Worm (Caenorhabditis elegans) whole organism, L4 larva: Measurements from ENCODE around the gene F02D8.1.

ENCODE experiments used
- D1046.2 ChIP-seq: fragments of 200-800 bp; sonication (Bioruptor generic); IDR thresholded peaks from 2 replicates; pipeline ENCODE4 v1.3.6; 2022; ENCODE audit warnings: missing genetic modification characterization, missing compliant biosample characterization
- F26F4.8 ChIP-seq: fragments of 200-800 bp; sonication (Bioruptor generic); conservative IDR thresholded peaks from 2 replicates; pipeline ENCODE4 v1.3.6; 2022; ENCODE audit warnings: missing genetic modification characterization, missing compliant biosample characterization
- R02D3.7 ChIP-seq: fragments of 150-350 bp; sonication (generic microtip); optimal IDR thresholded peaks from 3 replicates; lab custom pipeline; 2014; ENCODE audit warnings: missing biosample characterization, missing genetic modification characterization
- T20F7.1 ChIP-seq: fragments of 200-800 bp; sonication (Bioruptor generic); optimal IDR thresholded peaks from 2 replicates; lab custom pipeline; 2018; ENCODE audit warnings: mild to moderate bottlenecking, missing genetic modification characterization, missing compliant biosample characterization
- Y5F2A.4 ChIP-seq: fragments of 200-800 bp; sonication (Bioruptor generic); optimal IDR thresholded peaks from 2 replicates; lab custom pipeline; 2018; ENCODE audit warnings: mild to moderate bottlenecking, missing genetic modification characterization, missing compliant biosample characterization
- ZK337.2 ChIP-seq: fragments of 200-800 bp; sonication (Bioruptor generic); IDR thresholded peaks from 2 replicates; pipeline ENCODE4 v1.3.6; 2022; ENCODE audit warnings: missing genetic modification reagents, missing genetic modification characterization, missing compliant biosample characterization
- ZK546.5 ChIP-seq, 2 experiments: sonication (generic microtip); optimal IDR thresholded peaks; 2 replicates each; lab custom pipeline; 2017; ENCODE audit warnings: missing biosample characterization in 2 of 2, missing genetic modification characterization in 2 of 2
- ceh-32 ChIP-seq: sonication (generic microtip); optimal IDR thresholded peaks from 2 replicates; lab custom pipeline; 2016; ENCODE audit warnings: mild to moderate bottlenecking, missing genetic modification characterization, missing compliant biosample characterization; ENCODE audit not compliant: poor library complexity
- ceh-82 ChIP-seq: sonication (generic microtip); optimal IDR thresholded peaks from 2 replicates; lab custom pipeline; 2017; ENCODE audit warnings: missing biosample characterization, missing genetic modification characterization
- daf-12 ChIP-seq: fragments of 150-350 bp; optimal IDR thresholded peaks from 2 replicates; lab custom pipeline; 2014; ENCODE audit warnings: missing biosample characterization, missing genetic modification reagents, missing genetic modification characterization
- dve-1 ChIP-seq: sonication (generic microtip); optimal IDR thresholded peaks from 2 replicates; lab custom pipeline; 2017; ENCODE audit warnings: antibody characterized with exemption, mild to moderate bottlenecking, missing genetic modification characterization, missing compliant biosample characterization; ENCODE audit not compliant: insufficient read depth
- fos-1 ChIP-seq: fragments of 150-350 bp; optimal IDR thresholded peaks from 2 replicates; lab custom pipeline; 2014; ENCODE audit warnings: missing biosample characterization, missing genetic modification characterization
- gei-8 ChIP-seq: fragments of 200-800 bp; sonication (Bioruptor generic); optimal IDR thresholded peaks from 2 replicates; lab custom pipeline; 2018; ENCODE audit warnings: mild to moderate bottlenecking, missing genetic modification characterization, missing compliant biosample characterization
- hif-1 ChIP-seq, 2 experiments: sonication (generic microtip); optimal IDR thresholded peaks; 2 replicates each; lab custom pipeline; 2016 to 2017; ENCODE audit warnings: missing compliant biosample characterization in 2 of 2, missing genetic modification characterization in 2 of 2, missing genetic modification reagents in 2 of 2, missing genotype in 2 of 2, mild to moderate bottlenecking in 1 of 2
- hmg-1.1 ChIP-seq: fragments of 200-800 bp; sonication (Bioruptor generic); IDR thresholded peaks from 2 replicates; pipeline ENCODE4 v1.3.6; 2022; ENCODE audit warnings: missing genetic modification reagents, missing genetic modification characterization, missing compliant biosample characterization
- jun-1 ChIP-seq: fragments of 150-350 bp; optimal IDR thresholded peaks from 2 replicates; lab custom pipeline; 2014; ENCODE audit warnings: missing biosample characterization, missing genetic modification reagents, missing genetic modification characterization
- lim-7 ChIP-seq: fragments of 200-800 bp; sonication (Bioruptor generic); IDR thresholded peaks from 2 replicates; pipeline ENCODE4 v1.3.6; 2022; ENCODE audit warnings: missing genetic modification characterization, missing compliant biosample characterization
- lin-15B ChIP-seq: fragments of 150-350 bp; sonication (generic microtip); optimal IDR thresholded peaks from 3 replicates; lab custom pipeline; 2014; ENCODE audit warnings: missing biosample characterization, missing genetic modification characterization
- mes-2 ChIP-seq: sonication (generic microtip); optimal IDR thresholded peaks from 2 replicates; lab custom pipeline; 2016; ENCODE audit warnings: missing genotype, mild to moderate bottlenecking, missing genetic modification characterization, missing compliant biosample characterization; ENCODE audit not compliant: poor library complexity, severe bottlenecking
- mxl-3 ChIP-seq: fragments of 200-800 bp; sonication (Bioruptor generic); optimal IDR thresholded peaks from 2 replicates; lab custom pipeline; 2018; ENCODE audit warnings: mild to moderate bottlenecking, missing genetic modification characterization, missing compliant biosample characterization
- nhr-11 ChIP-seq: fragments of 150-350 bp; optimal IDR thresholded peaks from 2 replicates; lab custom pipeline; 2014; ENCODE audit warnings: missing biosample characterization, missing genetic modification characterization
- nhr-111 ChIP-seq: fragments of 200-800 bp; sonication (Bioruptor generic); optimal IDR thresholded peaks from 2 replicates; lab custom pipeline; 2018; ENCODE audit warnings: mild to moderate bottlenecking, missing genetic modification characterization, missing compliant biosample characterization
- pqm-1 ChIP-seq: sonication (generic microtip); optimal IDR thresholded peaks from 2 replicates; lab custom pipeline; 2017; ENCODE audit warnings: missing biosample characterization, missing genetic modification characterization
- set-16 ChIP-seq: fragments of 200-800 bp; sonication (Bioruptor generic); IDR thresholded peaks from 2 replicates; pipeline ENCODE4 v1.3.6; 2022; ENCODE audit warnings: missing genetic modification reagents, missing genetic modification characterization, missing compliant biosample characterization
- snpc-1.2 ChIP-seq: fragments of 200-800 bp; sonication (Bioruptor generic); IDR thresholded peaks from 2 replicates; pipeline ENCODE4 v1.3.6; 2022; ENCODE audit warnings: missing genetic modification reagents, missing genetic modification characterization, missing compliant biosample characterization
- spr-3 ChIP-seq: fragments of 200-800 bp; sonication (Bioruptor generic); optimal IDR thresholded peaks from 2 replicates; lab custom pipeline; 2018; ENCODE audit warnings: mild to moderate bottlenecking, missing genetic modification characterization, missing compliant biosample characterization
- tra-1 ChIP-seq: fragments of 200-800 bp; sonication (Bioruptor generic); IDR thresholded peaks from 2 replicates; pipeline ENCODE4 v1.3.6; 2022; ENCODE audit warnings: missing genetic modification reagents, missing genetic modification characterization, missing compliant biosample characterization
- unc-39 ChIP-seq: sonication (generic microtip); optimal IDR thresholded peaks from 2 replicates; lab custom pipeline; 2017; ENCODE audit warnings: missing biosample characterization, missing genetic modification characterization
- unc-62 ChIP-seq, 3 experiments: fragments of 150-350 bp in 1 of 3; sonication (generic microtip); optimal IDR thresholded peaks in 2 of 3; peaks in 1 of 3; 1 replicate in 1 of 3; 2 replicates in 2 of 3; lab custom pipeline; 2014 to 2017; ENCODE audit warnings: missing biosample characterization in 3 of 3, missing genetic modification characterization in 3 of 3, missing genetic modification reagents in 3 of 3, missing genotype in 1 of 3
- vab-7 ChIP-seq: fragments of 200-800 bp; sonication (Bioruptor generic); IDR thresholded peaks from 2 replicates; pipeline ENCODE4 v1.3.6; 2022; ENCODE audit warnings: missing genetic modification reagents, missing genetic modification characterization, missing compliant biosample characterization
- zag-1 ChIP-seq: fragments of 150-350 bp; optimal IDR thresholded peaks from 2 replicates; lab custom pipeline; 2014; ENCODE audit warnings: missing biosample characterization, missing genetic modification characterization
- zip-2 ChIP-seq: fragments of 150-350 bp; optimal IDR thresholded peaks from 2 replicates; lab custom pipeline; 2014; ENCODE audit warnings: missing biosample characterization, missing genetic modification characterization

Gene F02D8.1

ce11 chrV:14984593-14984992 is 6.1 kb upstream of the F02D8.1 start, which contains the start of gene F02D8.4:
F02D8.4 (plus strand) TSS chrV:14984893.
- TF ChIP-seq R02D3.7 (no peak), unc-62 (GFP tag; optimal IDR thresholded peaks at IDR 0.05 in 1 of 2; lab: Kevin White, UChicago) (peak in 1 of 2 experiments; percentile 26), unc-62 (tag; optimal IDR thresholded peaks at IDR 0.05; lab: Kevin White, UChicago) (no peak)
- TF ChIP-seq, all 104 proteins: peak for 1

DNA sequence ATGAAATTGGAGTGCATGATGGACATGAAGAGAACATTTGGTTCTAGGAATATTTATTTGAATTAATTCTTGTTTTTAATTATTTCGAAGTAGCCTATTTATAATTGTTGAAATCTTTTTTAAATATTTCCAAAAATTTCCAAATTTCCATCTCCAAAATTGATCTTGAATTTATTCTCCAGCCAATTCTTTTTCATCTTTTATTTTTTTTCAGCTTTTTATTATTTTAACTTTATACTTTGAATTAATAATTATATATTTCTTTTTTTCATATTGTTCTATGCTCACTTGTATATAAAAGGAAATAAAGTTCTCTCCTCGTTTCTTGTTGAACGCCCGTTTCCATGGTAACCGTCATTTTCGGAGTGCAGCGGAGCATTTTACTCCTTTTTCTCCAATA is 1.4 kb upstream of the F02D8.1 start, which contains the start of gene xbx-1:
TSS of gene xbx-1 (plus strand) at position 301 of the 400 bp plus-strand sequence.
- no peak for TF ChIP-seq vab-7 (GFP tag; lab: Robert Waterston, UW)
- no peak for TF ChIP-seq zag-1 (tag; lab: Kevin White, UChicago)
- TF ChIP-seq, all 104 proteins: peak for 0

- TF ChIP-seq zag-1 (tag; lab: Kevin White, UChicago) (no peak), spr-3 (GFP tag; lab: Kevin White, UChicago) (no peak)
Measured at ce11 chrV:14971136-14971535, 7.4 kb downstream of the F02D8.1 start, which contains the start of gene nlp-59. nlp-59 (plus strand) TSS chrV:14971436.

- TF ChIP-seq pqm-1 (no peak), dve-1 (no peak), fos-1 (tag; lab: Kevin White, UChicago) (no peak), lim-7 (GFP tag; lab: Robert Waterston, UW) (no peak), ZK546.5 (tag; optimal IDR thresholded peaks at IDR 0.05; lab: Kevin White, UChicago) (no peak), ceh-82 (tag; lab: Kevin White, UChicago) (no peak), D1046.2 (GFP tag; lab: Robert Waterston, UW) (no peak), gei-8 (GFP tag; lab: Kevin White, UChicago) (no peak), lin-15B (tag; lab: Kevin White, UChicago) (no peak), tra-1 (GFP tag; lab: Robert Waterston, UW) (no peak), zip-2 (tag; lab: Kevin White, UChicago) (no peak), ZK337.2 (GFP tag; lab: Robert Waterston, UW) (no peak)
Measured at ce11 chrV:14955676-14956075, 22.8 kb downstream of the F02D8.1 start, which contains the start of gene F02D8.9. F02D8.9 (minus strand) TSS chrV:14955776.

- TF ChIP-seq hif-1 (tag; optimal IDR thresholded peaks at IDR 0.05; lab: Kevin White, UChicago) (no peak), daf-12 (no peak), Y5F2A.4 (GFP tag; lab: Kevin White, UChicago) (no peak), hmg-1.1 (GFP tag; lab: Robert Waterston, UW) (no peak), snpc-1.2 (GFP tag; lab: Robert Waterston, UW) (no peak), jun-1 (tag; lab: Kevin White, UChicago) (no peak), T20F7.1 (GFP tag; lab: Kevin White, UChicago) (no peak), mes-2 (no peak), unc-39 (tag; lab: Kevin White, UChicago) (no peak), F26F4.8 (GFP tag; lab: Robert Waterston, UW) (no peak), zip-2 (tag; lab: Kevin White, UChicago) (no peak), spr-3 (GFP tag; lab: Kevin White, UChicago) (no peak), zag-1 (tag; lab: Kevin White, UChicago) (no peak), set-16 (GFP tag; lab: Robert Waterston, UW) (no peak)
Measured at ce11 chrV:14954633-14955032, 23.9 kb downstream of the F02D8.1 start, which contains the start of gene C30G7.5. C30G7.5 (minus strand) TSS chrV:14954733.

DNA sequence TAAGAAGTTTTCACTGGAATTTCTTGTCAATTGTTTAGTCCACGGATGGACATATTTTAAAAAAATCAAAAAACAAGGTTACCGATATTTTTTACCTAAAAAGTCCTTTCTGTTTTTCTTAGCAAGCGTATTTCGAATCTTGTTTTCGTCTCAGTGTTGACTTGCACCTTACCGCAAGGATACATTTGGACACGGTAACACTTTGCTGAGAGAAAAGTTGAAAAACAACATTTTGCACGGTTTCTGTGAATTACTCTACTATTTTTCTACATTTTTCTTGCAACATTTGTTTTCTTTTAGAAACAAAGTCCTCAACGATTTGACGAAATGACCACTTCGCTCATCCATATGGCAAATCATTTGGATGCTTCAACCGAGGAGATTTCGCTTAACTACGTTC is 29.0 kb downstream of the F02D8.1 start, which contains the start of gene hil-1:
TSS of gene hil-1 (plus strand) at position 301 of the 400 bp plus-strand sequence.
- no peak for TF ChIP-seq T20F7.1 (GFP tag; lab: Kevin White, UChicago)
- TF ChIP-seq daf-12: no peak
- TF ChIP-seq Y5F2A.4 (GFP tag; lab: Kevin White, UChicago): no peak
- no peak for TF ChIP-seq nhr-111
- no peak for TF ChIP-seq nhr-11 (tag; lab: Kevin White, UChicago)
- TF ChIP-seq ceh-32 (tag; lab: Kevin White, UChicago): no peak
- TF ChIP-seq zip-2 (tag; lab: Kevin White, UChicago): no peak
- no peak for TF ChIP-seq zag-1 (tag; lab: Kevin White, UChicago)
- TF ChIP-seq mxl-3: no peak
- no peak for TF ChIP-seq spr-3 (GFP tag; lab: Kevin White, UChicago)
- TF ChIP-seq, all 104 proteins: peak for 0
